Worm (Caenorhabditis elegans) whole organism, young adult: ENCODE data around the gene Y75B8A.28.

Source experiments
- B0336.3 ChIP-seq: fragments of 200-800 bp; sonication (Bioruptor generic); IDR thresholded peaks from 2 replicates; pipeline ENCODE4 v1.3.6; 2022; ENCODE audit warnings: missing genetic modification characterization, missing compliant biosample characterization
- F49E8.2 ChIP-seq: sonication (generic microtip); optimal IDR thresholded peaks from 3 replicates; lab custom pipeline; 2017; ENCODE audit warnings: missing genetic modification characterization, mild to moderate bottlenecking, missing compliant biosample characterization, antibody characterized with exemption, moderate library complexity; ENCODE audit not compliant: insufficient read depth
- F55B11.4 ChIP-seq: sonication (generic microtip); optimal IDR thresholded peaks from 2 replicates; lab custom pipeline; 2016; ENCODE audit warnings: missing compliant biosample characterization, missing genetic modification characterization, borderline replicate concordance; ENCODE audit not compliant: insufficient read depth
- Y53G8AR.9 ChIP-seq: fragments of 200-800 bp; sonication (Bioruptor generic); conservative IDR thresholded peaks from 2 replicates; pipeline ENCODE4 v1.3.6; 2022; ENCODE audit warnings: missing genetic modification reagents, missing genetic modification characterization, missing compliant biosample characterization
- Y67H2A.10 ChIP-seq: fragments of 200-800 bp; sonication (Bioruptor generic); conservative IDR thresholded peaks from 2 replicates; pipeline ENCODE4 v1.3.6; 2022; ENCODE audit warnings: missing genetic modification reagents, missing genetic modification characterization, missing compliant biosample characterization
- ZK185.1 ChIP-seq: sonication (generic microtip); optimal IDR thresholded peaks from 2 replicates; lab custom pipeline; 2016; ENCODE audit warnings: mild to moderate bottlenecking, missing genetic modification characterization, missing compliant biosample characterization; ENCODE audit not compliant: poor library complexity, severe bottlenecking
- aptf-3 ChIP-seq: fragments of 200-800 bp; sonication (Bioruptor generic); IDR thresholded peaks from 2 replicates; pipeline ENCODE4 v1.3.6; 2022; ENCODE audit warnings: missing genetic modification characterization, missing compliant biosample characterization
- atf-7 ChIP-seq: sonication (generic microtip); optimal IDR thresholded peaks from 2 replicates; lab custom pipeline; 2017; ENCODE audit warnings: mild to moderate bottlenecking, missing genetic modification characterization, missing compliant biosample characterization
- athp-1 ChIP-seq: sonication (generic microtip); optimal IDR thresholded peaks from 2 replicates; lab custom pipeline; 2017; ENCODE audit warnings: mild to moderate bottlenecking, missing genetic modification characterization, missing compliant biosample characterization
- attf-5 ChIP-seq: fragments of 200-800 bp; sonication (Bioruptor generic); optimal IDR thresholded peaks from 2 replicates; lab custom pipeline; 2018; ENCODE audit warnings: mild to moderate bottlenecking, missing genetic modification characterization, missing compliant biosample characterization
- cebp-1 ChIP-seq, 2 experiments: fragments of 200-800 bp in 1 of 2; sonication (Bioruptor generic) in 1 of 2; sonication (generic microtip) in 1 of 2; IDR thresholded peaks in 1 of 2; optimal IDR thresholded peaks in 1 of 2; 2 replicates each; pipeline versions ENCODE4 v1.3.6 to Lab custom; 2017 to 2022; ENCODE audit warnings: missing compliant biosample characterization in 2 of 2, missing genetic modification characterization in 2 of 2, mild to moderate bottlenecking in 1 of 2, missing genetic modification reagents in 1 of 2, moderate library complexity in 1 of 2
- ceh-27 ChIP-seq: fragments of 200-800 bp; sonication (Bioruptor generic); optimal IDR thresholded peaks from 2 replicates; lab custom pipeline; 2018; ENCODE audit warnings: mild to moderate bottlenecking, missing genetic modification characterization, moderate library complexity, missing compliant biosample characterization
- dox-1 ChIP-seq: fragments of 200-800 bp; sonication (Bioruptor generic); IDR thresholded peaks from 2 replicates; pipeline ENCODE4 v1.3.6; 2022; ENCODE audit warnings: missing genetic modification reagents, missing genetic modification characterization, missing compliant biosample characterization
- ekl-4 ChIP-seq: fragments of 200-800 bp; sonication (Bioruptor generic); IDR thresholded peaks from 2 replicates; pipeline ENCODE4 v1.3.6; 2022; ENCODE audit warnings: missing genetic modification reagents, missing genetic modification characterization, missing compliant biosample characterization
- ets-4 ChIP-seq: fragments of 200-800 bp; sonication (Bioruptor generic); optimal IDR thresholded peaks from 2 replicates; lab custom pipeline; 2018; ENCODE audit warnings: mild to moderate bottlenecking, missing genetic modification characterization, missing compliant biosample characterization
- him-1 ChIP-seq: sonication (generic microtip); optimal IDR thresholded peaks from 2 replicates; lab custom pipeline; 2016; ENCODE audit warnings: missing genotype, missing genetic modification reagents, missing genetic modification characterization, missing compliant biosample characterization
- hmg-1.2 ChIP-seq: fragments of 200-800 bp; sonication (Bioruptor generic); IDR thresholded peaks from 2 replicates; pipeline ENCODE4 v1.3.6; 2022; ENCODE audit warnings: missing genetic modification reagents, missing genetic modification characterization, missing compliant biosample characterization
- lin-35 ChIP-seq, 3 experiments: fragments of 150-350 bp in 2 of 3; sonication (generic microtip) in 1 of 3; optimal IDR thresholded peaks; 2 replicates each; lab custom pipeline; 2014 to 2018; ENCODE audit warnings: missing biosample characterization in 3 of 3, missing genetic modification characterization in 3 of 3, missing genetic modification reagents in 3 of 3
- lin-40 ChIP-seq: sonication (generic microtip); optimal IDR thresholded peaks from 2 replicates; lab custom pipeline; 2016; ENCODE audit warnings: missing genetic modification characterization, mild to moderate bottlenecking, missing compliant biosample characterization, missing genotype, missing genetic modification reagents
- mcd-1 ChIP-seq: fragments of 200-800 bp; sonication (Bioruptor generic); IDR thresholded peaks from 2 replicates; pipeline ENCODE4 v1.3.6; 2022; ENCODE audit warnings: missing genetic modification reagents, missing genetic modification characterization, missing compliant biosample characterization
- nfyb-1 ChIP-seq: fragments of 200-800 bp; sonication (Bioruptor generic); IDR thresholded peaks from 2 replicates; pipeline ENCODE4 v1.3.6; 2022; ENCODE audit warnings: missing genetic modification reagents, missing genetic modification characterization, missing compliant biosample characterization
- nhr-80 ChIP-seq: sonication (generic microtip); optimal IDR thresholded peaks from 2 replicates; lab custom pipeline; 2016; ENCODE audit warnings: missing genetic modification characterization, missing compliant biosample characterization
- nhr-90 ChIP-seq: sonication (generic microtip); optimal IDR thresholded peaks from 2 replicates; lab custom pipeline; 2016; ENCODE audit warnings: missing genotype, mild to moderate bottlenecking, missing genetic modification characterization, missing compliant biosample characterization
- sea-2 ChIP-seq: fragments of 200-800 bp; sonication (Bioruptor generic); IDR thresholded peaks from 2 replicates; pipeline ENCODE4 v1.3.6; 2022; ENCODE audit warnings: missing genetic modification characterization, missing compliant biosample characterization
- snpc-4 ChIP-seq, 5 experiments: fragments of 150-350 bp in 1 of 5; sonication (generic microtip) in 4 of 5; optimal IDR thresholded peaks; 2 replicates each; lab custom pipeline; 2014 to 2018; ENCODE audit warnings: missing genetic modification characterization in 5 of 5, missing biosample characterization in 3 of 5, antibody characterized with exemption in 2 of 5, mild to moderate bottlenecking in 2 of 5, missing compliant biosample characterization in 2 of 5, missing genotype in 2 of 5, moderate library complexity in 2 of 5, missing genetic modification reagents in 1 of 5
- tbp1 ChIP-seq: fragments of 200-800 bp; sonication (Bioruptor generic); optimal IDR thresholded peaks from 2 replicates; lab custom pipeline; 2018; ENCODE audit warnings: mild to moderate bottlenecking, missing genetic modification characterization, missing compliant biosample characterization
- tbx-9 ChIP-seq: sonication (generic microtip); optimal IDR thresholded peaks from 2 replicates; lab custom pipeline; 2016; ENCODE audit warnings: borderline replicate concordance, missing genetic modification characterization, inconsistent platforms, missing compliant biosample characterization
- zfh-2 ChIP-seq: fragments of 200-800 bp; sonication (Bioruptor generic); conservative IDR thresholded peaks from 2 replicates; pipeline ENCODE4 v1.3.6; 2022; ENCODE audit warnings: missing genetic modification reagents, missing genetic modification characterization, missing compliant biosample characterization
- ztf-26 ChIP-seq: sonication (generic microtip); optimal IDR thresholded peaks from 2 replicates; lab custom pipeline; 2017; ENCODE audit warnings: missing genetic modification characterization, missing compliant biosample characterization

The Y75B8A.28 gene

ce11 chrIII:12333445-12333844 lies 14.6 kb downstream of the Y75B8A.28 start, which contains the start of gene zip-1:
Gene zip-1, plus strand, starts transcription at chrIII:12333745.
- TF ChIP-seq aptf-3 (GFP tag; lab: Robert Waterston, UW) = no peak
- TF ChIP-seq, all 124 proteins: peak for 0

ce11 chrIII:12334268-12334667 lies 15.4 kb downstream of the Y75B8A.28 start:
- 0 out of 2 replicates have a peak, but pooled peaks have one; percentile 53 for TF ChIP-seq nfyb-1 (GFP tag; lab: Robert Waterston, UW)
- TF ChIP-seq athp-1 (tag; lab: Kevin White, UChicago) = no peak
- no peak for TF ChIP-seq ets-4 (GFP tag; lab: Kevin White, UChicago)

ce11 chrIII:12335400-12335994 lies 16.6 kb downstream of the Y75B8A.28 start:
- TF ChIP-seq snpc-4 (GFP tag; optimal IDR thresholded peaks at IDR 0.05; lab: Kevin White, UChicago) (no peak), snpc-4 (tag; optimal IDR thresholded peaks at IDR 0.05; lab: Kevin White, UChicago) (peak in 2 of 4 experiments; percentile 20 to 40), atf-7 (tag; lab: Kevin White, UChicago) (peak; percentile 31), nhr-80 (tag; lab: Kevin White, UChicago) (peak; percentile 80), F55B11.4 (tag; lab: Kevin White, UChicago) (no peak), attf-5 (GFP tag; lab: Kevin White, UChicago) (peak; percentile 24), Y67H2A.10 (no peak), ekl-4 (GFP tag; lab: Robert Waterston, UW) (no peak), ztf-26 (tag; lab: Kevin White, UChicago) (peak; percentile 21), Y53G8AR.9 (no peak), lin-35 (GFP tag; optimal IDR thresholded peaks at IDR 0.05; lab: Kevin White, UChicago) (peak in 1 of 3 experiments; percentile 19), zfh-2 (GFP tag; lab: Robert Waterston, UW) (0 out of 2 replicates have a peak, but pooled peaks have one; percentile 33), ZK185.1 (tag; lab: Kevin White, UChicago) (peak; percentile 22), ceh-27 (GFP tag; lab: Kevin White, UChicago) (no peak), hmg-1.2 (peak; percentile 94), lin-40 (peak; percentile 59), tbp1 (GFP tag; lab: Kevin White, UChicago) (peak; percentile 28), tbx-9 (tag; lab: Kevin White, UChicago) (no peak), nfyb-1 (GFP tag; lab: Robert Waterston, UW) (no peak), B0336.3 (GFP tag; lab: Robert Waterston, UW) (peak; percentile 50; the same call in 1 of the 2 replicates), nhr-90 (tag; lab: Kevin White, UChicago) (peak; percentile 6), dox-1 (GFP tag; lab: Robert Waterston, UW) (peak; percentile 65; the same call in 1 of the 2 replicates), sea-2 (GFP tag; lab: Robert Waterston, UW) (no peak), mcd-1 (GFP tag; lab: Robert Waterston, UW) (peak; percentile 48; the same call in 1 of the 2 replicates), cebp-1 (GFP tag; IDR thresholded peaks at IDR 0.05; lab: Robert Waterston, UW) (no peak), cebp-1 (tag; optimal IDR thresholded peaks at IDR 0.05; lab: Kevin White, UChicago) (peak; percentile 64)

ce11 chrIII:12344940-12345339 lies 26.1 kb downstream of the Y75B8A.28 start:
- TF ChIP-seq him-1 (peak; percentile 52), F49E8.2 (tag; lab: Kevin White, UChicago) (no peak), nfyb-1 (GFP tag; lab: Robert Waterston, UW) (peak; percentile 89)
